Worm (Caenorhabditis elegans) whole organism, midembryonic: Measurements from ENCODE around the gene F32D8.13.

Experiments used
- cog-1 ChIP-seq: sonication (generic microtip); optimal IDR thresholded peaks from 2 replicates; lab custom pipeline; 2016; ENCODE audit warnings: missing genetic modification characterization, missing compliant biosample characterization
- flt-1 ChIP-seq: fragments of 200-800 bp; sonication (Bioruptor generic); IDR thresholded peaks from 2 replicates; pipeline ENCODE4 v1.3.6; 2022; ENCODE audit warnings: missing genetic modification characterization, missing compliant biosample characterization
- klf-2 ChIP-seq: fragments of 200-800 bp; sonication (Bioruptor generic); conservative IDR thresholded peaks from 2 replicates; pipeline ENCODE4 v1.3.6; 2022; ENCODE audit warnings: missing genetic modification reagents, missing genetic modification characterization, missing compliant biosample characterization
- med-1 ChIP-seq: sonication (generic microtip); optimal IDR thresholded peaks from 2 replicates; lab custom pipeline; 2017; ENCODE audit warnings: missing genetic modification characterization, mild to moderate bottlenecking, missing compliant biosample characterization, antibody characterized with exemption, missing genetic modification reagents; ENCODE audit not compliant: insufficient read depth
- ref-1 ChIP-seq: fragments of 200-800 bp; sonication (Bioruptor generic); conservative IDR thresholded peaks from 2 replicates; pipeline ENCODE4 v1.3.6; 2022; ENCODE audit warnings: missing genetic modification reagents, missing genetic modification characterization, missing compliant biosample characterization
- ztf-23 ChIP-seq: fragments of 200-800 bp; sonication (Bioruptor generic); IDR thresholded peaks from 2 replicates; pipeline ENCODE4 v1.3.6; 2022; ENCODE audit warnings: missing genetic modification reagents, missing genetic modification characterization, missing compliant biosample characterization

- TF ChIP-seq cog-1 (tag; lab: Kevin White, UChicago) (no peak), flt-1 (no peak), ztf-23 (no peak), med-1 (GFP tag; lab: Kevin White, UChicago) (no peak), klf-2 (GFP tag; lab: Robert Waterston, UW) (no peak), ref-1 (GFP tag; lab: Robert Waterston, UW) (no peak)
Observed at ce11 chrV:10897106-10897171, 596 bp upstream of the F32D8.13 start, which contains the start of gene sec-61.G.
